Fruit fly (Drosophila melanogaster) whole organism, embryonic: ENCODE results near the gene PXo.

Experiments used
- Ada2b ChIP-seq: fragments of 200-800 bp; sonication (Bioruptor generic); IDR thresholded peaks from 2 replicates; pipeline ENCODE4 v1.3.6; 2022; ENCODE audit warnings: missing biosample characterization, missing genetic modification characterization
- Atf3 ChIP-seq: fragments of 200-800 bp; sonication (Bioruptor generic); optimal IDR thresholded peaks from 3 replicates; lab custom pipeline; 2016; ENCODE audit warnings: missing biosample characterization, missing genetic modification characterization
- CG10147 ChIP-seq: fragments of 200-800 bp; sonication (Bioruptor generic); optimal IDR thresholded peaks from 2 replicates; lab custom pipeline; 2019; ENCODE audit warnings: missing biosample characterization, mild to moderate bottlenecking, missing genetic modification characterization, moderate library complexity
- CG10321 ChIP-seq: fragments of 200-800 bp; sonication (Bioruptor generic); IDR thresholded peaks from 2 replicates; pipeline ENCODE4 v1.3.6; 2022; ENCODE audit warnings: missing biosample characterization, missing genetic modification characterization
- CG10979 ChIP-seq: fragments of 200-800 bp; sonication (Bioruptor generic); optimal IDR thresholded peaks from 2 replicates; lab custom pipeline; 2018; ENCODE audit warnings: missing biosample characterization, mild to moderate bottlenecking, missing genetic modification characterization, moderate library complexity
- CG11093 ChIP-seq: fragments of 200-800 bp; sonication (Bioruptor generic); IDR thresholded peaks from 3 replicates; pipeline ENCODE4 v1.3.6; 2022; ENCODE audit warnings: missing biosample characterization, missing genetic modification characterization
- CG11695 ChIP-seq: fragments of 200-800 bp; sonication (Bioruptor generic); IDR thresholded peaks from 3 replicates; pipeline ENCODE4 v1.3.6; 2022; ENCODE audit warnings: missing biosample characterization, missing genetic modification characterization
- CG12299 ChIP-seq: fragments of 200-800 bp; sonication (Bioruptor generic); optimal IDR thresholded peaks from 2 replicates; lab custom pipeline; 2018; ENCODE audit warnings: missing biosample characterization, mild to moderate bottlenecking, missing genetic modification characterization
- CG1233 ChIP-seq: fragments of 200-800 bp; sonication (Bioruptor generic); optimal IDR thresholded peaks from 4 replicates; lab custom pipeline; 2018; ENCODE audit warnings: missing biosample characterization, mild to moderate bottlenecking, missing genetic modification characterization
- CG12769 ChIP-seq: fragments of 200-800 bp; sonication (Bioruptor generic); optimal IDR thresholded peaks from 2 replicates; lab custom pipeline; 2019; ENCODE audit warnings: missing biosample characterization, mild to moderate bottlenecking, missing genetic modification characterization, moderate library complexity
- CG15696 ChIP-seq: fragments of 200-800 bp; sonication (Bioruptor generic); optimal IDR thresholded peaks from 2 replicates; lab custom pipeline; 2019; ENCODE audit warnings: missing biosample characterization, mild to moderate bottlenecking, missing genetic modification characterization, moderate library complexity
- CG17612 ChIP-seq: fragments of 200-800 bp; sonication (Bioruptor generic); IDR thresholded peaks from 2 replicates; pipeline ENCODE4 v1.3.6; 2022; ENCODE audit warnings: missing biosample characterization, missing genetic modification characterization
- CG2116 ChIP-seq: fragments of 200-800 bp; sonication (Bioruptor generic); optimal IDR thresholded peaks from 3 replicates; lab custom pipeline; 2018; ENCODE audit warnings: missing biosample characterization, mild to moderate bottlenecking, missing genetic modification characterization
- CG2712 ChIP-seq: fragments of 200-800 bp; optimal IDR thresholded peaks from 3 replicates; lab custom pipeline; 2019; ENCODE audit warnings: missing biosample characterization, mild to moderate bottlenecking, missing genetic modification characterization, moderate library complexity
- CG2875 ChIP-seq: fragments of 200-800 bp; sonication (Bioruptor generic); optimal IDR thresholded peaks from 2 replicates; lab custom pipeline; 2017; ENCODE audit warnings: missing biosample characterization, mild to moderate bottlenecking, missing genetic modification characterization, missing genetic modification reagents
- CG30431 ChIP-seq: fragments of 200-800 bp; sonication (Bioruptor generic); optimal IDR thresholded peaks from 2 replicates; lab custom pipeline; 2017; ENCODE audit warnings: missing biosample characterization, missing genetic modification characterization
- CG31388 ChIP-seq: fragments of 200-800 bp; sonication (Bioruptor generic); optimal IDR thresholded peaks from 2 replicates; lab custom pipeline; 2016; ENCODE audit warnings: missing biosample characterization, missing genetic modification characterization
- CG43689 ChIP-seq: fragments of 200-800 bp; sonication (Bioruptor generic); IDR thresholded peaks from 2 replicates; pipeline ENCODE4 v1.3.6; 2022; ENCODE audit warnings: missing biosample characterization, missing genetic modification characterization
- CG4854 ChIP-seq: fragments of 200-800 bp; sonication (Bioruptor generic); optimal IDR thresholded peaks from 2 replicates; lab custom pipeline; 2016; ENCODE audit warnings: missing biosample characterization, missing genetic modification characterization, inconsistent platforms
- CG6689 ChIP-seq: fragments of 200-800 bp; sonication (Bioruptor generic); IDR thresholded peaks from 2 replicates; pipeline ENCODE4 v1.3.6; 2022; ENCODE audit warnings: missing biosample characterization, missing genetic modification characterization
- CG6765 ChIP-seq: fragments of 200-800 bp; sonication (Bioruptor generic); optimal IDR thresholded peaks from 3 replicates; lab custom pipeline; 2017; ENCODE audit warnings: missing biosample characterization, mild to moderate bottlenecking, missing genetic modification characterization
- CG6791 ChIP-seq: fragments of 200-800 bp; sonication (Bioruptor generic); IDR thresholded peaks from 3 replicates; pipeline ENCODE4 v1.3.6; 2022; ENCODE audit warnings: missing biosample characterization, missing genetic modification characterization; ENCODE audit not compliant: partially characterized antibody
- CG8359 ChIP-seq: fragments of 200-800 bp; sonication (Bioruptor generic); optimal IDR thresholded peaks from 2 replicates; lab custom pipeline; 2017; ENCODE audit warnings: missing biosample characterization, mild to moderate bottlenecking, missing genetic modification characterization, borderline replicate concordance
- CG8944 ChIP-seq: fragments of 200-800 bp; sonication (Bioruptor generic); optimal IDR thresholded peaks from 3 replicates; lab custom pipeline; 2016; ENCODE audit warnings: missing biosample characterization, missing genetic modification characterization
- Dp ChIP-seq: fragments of 200-800 bp; sonication (Bioruptor generic); optimal IDR thresholded peaks from 2 replicates; lab custom pipeline; 2018; ENCODE audit warnings: missing biosample characterization, mild to moderate bottlenecking, missing genetic modification characterization, moderate library complexity
- Drgx ChIP-seq: fragments of 200-800 bp; sonication (Bioruptor generic); IDR thresholded peaks from 2 replicates; pipeline ENCODE4 v1.3.6; 2022; ENCODE audit warnings: missing biosample characterization, missing genetic modification characterization
- Gug ChIP-seq: fragments of 200-800 bp; sonication (Bioruptor generic); IDR thresholded peaks from 4 replicates; pipeline ENCODE4 v1.3.6; 2022; ENCODE audit warnings: missing biosample characterization, missing genetic modification characterization
- Hmr ChIP-seq: fragments of 200-800 bp; sonication (Bioruptor generic); optimal IDR thresholded peaks from 3 replicates; lab custom pipeline; 2017; ENCODE audit warnings: mild to moderate bottlenecking, missing biosample characterization, missing genetic modification reagents, missing genetic modification characterization
- Hr39 ChIP-seq: fragments of >200 bp; optimal IDR thresholded peaks from 2 replicates; lab custom pipeline; 2017
- Myb ChIP-seq: fragments of 200-800 bp; sonication (Bioruptor generic); optimal IDR thresholded peaks from 2 replicates; lab custom pipeline; 2016; ENCODE audit warnings: missing biosample characterization, missing genetic modification characterization
- NfI ChIP-seq: fragments of 200-800 bp; sonication (Bioruptor generic); optimal IDR thresholded peaks from 3 replicates; lab custom pipeline; 2018; ENCODE audit warnings: missing biosample characterization, mild to moderate bottlenecking, missing genetic modification characterization, moderate library complexity
- Scr ChIP-seq: fragments of 200-800 bp; sonication (Bioruptor generic); IDR thresholded peaks from 2 replicates; pipeline ENCODE4 v1.3.6; 2022; ENCODE audit warnings: missing biosample characterization, missing genetic modification characterization; ENCODE audit not compliant: partially characterized antibody
- Side ChIP-seq: fragments of 200-800 bp; sonication (Bioruptor generic); optimal IDR thresholded peaks from 2 replicates; lab custom pipeline; 2016; ENCODE audit warnings: missing biosample characterization, missing genetic modification characterization
- ase ChIP-seq: fragments of 200-800 bp; sonication (Bioruptor generic); IDR thresholded peaks from 3 replicates; pipeline ENCODE4 v1.3.6; 2022; ENCODE audit warnings: missing biosample characterization, missing genetic modification characterization
- en ChIP-seq: fragments of 200-800 bp; sonication (Bioruptor generic); optimal IDR thresholded peaks from 2 replicates; lab custom pipeline; 2016; ENCODE audit warnings: missing biosample characterization, missing genetic modification characterization
- fd64A ChIP-seq: fragments of 200-800 bp; sonication (Bioruptor generic); optimal IDR thresholded peaks from 3 replicates; lab custom pipeline; 2018; ENCODE audit warnings: missing biosample characterization, mild to moderate bottlenecking, missing genetic modification characterization
- gfzf ChIP-seq: fragments of 200-800 bp; sonication (Bioruptor generic); optimal IDR thresholded peaks from 2 replicates; lab custom pipeline; 2016; ENCODE audit warnings: missing biosample characterization, mild to moderate bottlenecking, missing genetic modification characterization, moderate library complexity
- hbn ChIP-seq: fragments of 200-800 bp; sonication (Bioruptor generic); IDR thresholded peaks from 2 replicates; pipeline ENCODE4 v1.3.6; 2022; ENCODE audit warnings: missing biosample characterization, missing genetic modification characterization; ENCODE audit not compliant: partially characterized antibody
- hth ChIP-seq: fragments of >200 bp; optimal IDR thresholded peaks from 2 replicates; lab custom pipeline; 2017; ENCODE audit warnings: inconsistent platforms
- insv ChIP-seq, 2 experiments: fragments of 200-800 bp; sonication (Bioruptor generic); optimal IDR thresholded peaks; 3 replicates each; lab custom pipeline; 2016 to 2018; ENCODE audit warnings: missing biosample characterization in 2 of 2, missing genetic modification characterization in 2 of 2
- lab ChIP-seq: fragments of 200-800 bp; sonication (Bioruptor generic); optimal IDR thresholded peaks from 3 replicates; lab custom pipeline; 2017; ENCODE audit warnings: missing biosample characterization, missing genetic modification characterization, mild to moderate bottlenecking, moderate library complexity, missing genetic modification reagents
- lbe ChIP-seq: fragments of 200-800 bp; sonication (Bioruptor generic); optimal IDR thresholded peaks from 2 replicates; lab custom pipeline; 2016; ENCODE audit warnings: missing biosample characterization, mild to moderate bottlenecking, missing genetic modification characterization
- lov ChIP-seq, 2 experiments: fragments of 200-800 bp in 1 of 2; fragments of >200 bp in 1 of 2; sonication (Bioruptor generic) in 1 of 2; IDR thresholded peaks in 1 of 2; optimal IDR thresholded peaks in 1 of 2; 2 replicates in 1 of 2; 3 replicates in 1 of 2; pipeline versions ENCODE4 v1.3.6 to Lab custom; 2017 to 2022; ENCODE audit warnings: missing biosample characterization in 1 of 2, missing genetic modification characterization in 1 of 2
- luna ChIP-seq: fragments of 200-800 bp; sonication (Bioruptor generic); optimal IDR thresholded peaks from 2 replicates; lab custom pipeline; 2016; ENCODE audit warnings: missing biosample characterization, missing genetic modification characterization
- org-1 ChIP-seq: fragments of 200-800 bp; sonication (Bioruptor generic); optimal IDR thresholded peaks from 2 replicates; lab custom pipeline; 2017; ENCODE audit warnings: missing biosample characterization, missing genetic modification characterization
- pan ChIP-seq, 4 experiments: fragments of >200 bp in 3 of 4; fragments of 200-800 bp in 1 of 4; sonication (Bioruptor generic) in 1 of 4; optimal IDR thresholded peaks in 3 of 4; IDR thresholded peaks in 1 of 4; 2 replicates each; pipeline versions ENCODE4 v1.3.6 to Lab custom; 2017 to 2022; ENCODE audit warnings: missing biosample characterization in 2 of 4, missing genetic modification characterization in 2 of 4, mixed read lengths in 1 of 4
- run ChIP-seq: fragments of 200-800 bp; sonication (Bioruptor generic); optimal IDR thresholded peaks from 3 replicates; lab custom pipeline; 2018; ENCODE audit warnings: missing biosample characterization, mild to moderate bottlenecking, missing genetic modification characterization
- schlank ChIP-seq: fragments of 200-800 bp; sonication (Bioruptor generic); optimal IDR thresholded peaks from 2 replicates; lab custom pipeline; 2018; ENCODE audit warnings: missing biosample characterization, mild to moderate bottlenecking, missing genetic modification characterization
- sob ChIP-seq: fragments of 200-800 bp; sonication (Bioruptor generic); IDR thresholded peaks from 2 replicates; pipeline ENCODE4 v1.3.6; 2022; ENCODE audit warnings: missing biosample characterization, missing genetic modification characterization
- trem ChIP-seq: fragments of 200-800 bp; optimal IDR thresholded peaks from 3 replicates; lab custom pipeline; 2019; ENCODE audit warnings: missing biosample characterization, mild to moderate bottlenecking, missing genetic modification characterization, moderate library complexity

The PXo gene

dm6 chr3L:5932363-5932914 lies 11.3 kb upstream of the PXo start, which contains the start of gene Rcc1 (continued):
- TF ChIP-seq CG12769 (tag; lab: Kevin White, UChicago), result no peak
- TF ChIP-seq Gug (GFP tag; lab: Robert Waterston, UW), result no peak
- no peak for TF ChIP-seq lbe (GFP tag; lab: Kevin White, UChicago)
- peak; percentile 70 for TF ChIP-seq gfzf
- TF ChIP-seq lov (optimal IDR thresholded peaks at IDR 0.05; lab: Kevin White, UChicago), result no peak
- no peak for TF ChIP-seq lov (GFP tag; IDR thresholded peaks at IDR 0.05; lab: Robert Waterston, UW)
- TF ChIP-seq NfI (GFP tag; lab: Kevin White, UChicago), result peak; percentile 17
- TF ChIP-seq ase, result no peak
- TF ChIP-seq CG31388 (GFP tag; lab: Kevin White, UChicago), result no peak
- peak; percentile 23 for TF ChIP-seq CG15696 (tag; lab: Kevin White, UChicago)
- TF ChIP-seq CG10321, result no peak
- TF ChIP-seq CG6689 (GFP tag; lab: Robert Waterston, UW), result no peak
- TF ChIP-seq Myb (GFP tag; lab: Kevin White, UChicago), result peak; percentile 64
- no peak for TF ChIP-seq CG2875
- TF ChIP-seq CG8359 (GFP tag; lab: Kevin White, UChicago), result no peak
- no peak for TF ChIP-seq en (GFP tag; lab: Kevin White, UChicago)
- TF ChIP-seq trem (tag; lab: Kevin White, UChicago), result peak; percentile 87
- no peak for TF ChIP-seq CG6765 (GFP tag; lab: Kevin White, UChicago)
- no peak for TF ChIP-seq Drgx (GFP tag; lab: Robert Waterston, UW)
- TF ChIP-seq fd64A, result no peak
- no peak for TF ChIP-seq sob (GFP tag; lab: Robert Waterston, UW)
- TF ChIP-seq insv (GFP tag; optimal IDR thresholded peaks at IDR 0.05; lab: Kevin White, UChicago), result peak in 1 of 2 experiments; percentile 63
- no peak for TF ChIP-seq CG11695
- no peak for TF ChIP-seq org-1
- TF ChIP-seq hth (lab: Kevin White, UChicago), result no peak
- TF ChIP-seq CG1233, result no peak
- TF ChIP-seq Scr (GFP tag; lab: Robert Waterston, UW), result peak; percentile 70
- peak; percentile 29 for TF ChIP-seq CG8944 (GFP tag; lab: Kevin White, UChicago)
- TF ChIP-seq luna (GFP tag; lab: Kevin White, UChicago), result no peak
- 0 out of 3 replicates have a peak, but pooled peaks have one; percentile 46 for TF ChIP-seq CG6791
- no peak for TF ChIP-seq Hr39
- TF ChIP-seq CG10979 (tag; lab: Kevin White, UChicago), result no peak
- peak; percentile 99 for TF ChIP-seq CG2116 (GFP tag; lab: Kevin White, UChicago)
- TF ChIP-seq Hmr (GFP tag; lab: Kevin White, UChicago), result no peak
- TF ChIP-seq CG12299, result no peak
- no peak for TF ChIP-seq CG43689 (GFP tag; lab: Robert Waterston, UW)
- peak; percentile 29 for TF ChIP-seq CG2712 (tag; lab: Kevin White, UChicago)
- no peak for TF ChIP-seq Side (GFP tag; lab: Kevin White, UChicago)
- no peak for TF ChIP-seq CG30431 (GFP tag; lab: Kevin White, UChicago)
- no peak for TF ChIP-seq CG4854
- no peak for TF ChIP-seq run
- peak; percentile 41; the same call in 1 of the 2 replicates for TF ChIP-seq hbn (GFP tag; lab: Robert Waterston, UW)
- TF ChIP-seq CG10147, result peak; percentile 18
- no peak for TF ChIP-seq pan (optimal IDR thresholded peaks at IDR 0.05; lab: Kevin White, UChicago)
- TF ChIP-seq pan (GFP tag; optimal IDR thresholded peaks at IDR 0.05 in 1 of 2, IDR thresholded peaks at IDR 0.05 in 1 of 2), result no peak
- TF ChIP-seq Dp (GFP tag; lab: Kevin White, UChicago), result peak; percentile 97
- TF ChIP-seq CG11093 (GFP tag; lab: Robert Waterston, UW), result no peak
- TF ChIP-seq lab (GFP tag; lab: Kevin White, UChicago), result no peak
- TF ChIP-seq Atf3 (GFP tag; lab: Kevin White, UChicago), result no peak
- no peak for TF ChIP-seq Ada2b (GFP tag; lab: Robert Waterston, UW)
- TF ChIP-seq CG17612 (GFP tag; lab: Robert Waterston, UW), result no peak
- no peak for TF ChIP-seq schlank (tag; lab: Kevin White, UChicago)
